Worm (Caenorhabditis elegans) whole organism, mixed stage, embryonic: ENCODE data around the gene Y116F11B.2.

Experiments
- ceh-83 ChIP-seq: fragments of 200-800 bp; sonication (Bioruptor generic); optimal IDR thresholded peaks from 2 replicates; lab custom pipeline; 2018; ENCODE audit warnings: mild to moderate bottlenecking, missing genetic modification characterization, missing compliant biosample characterization
- ces-1 ChIP-seq: fragments of 150-350 bp; optimal IDR thresholded peaks from 2 replicates; lab custom pipeline; 2014; ENCODE audit warnings: missing biosample characterization, missing genetic modification reagents, missing genetic modification characterization
- nhr-2 ChIP-seq: fragments of 150-350 bp; optimal IDR thresholded peaks from 2 replicates; lab custom pipeline; 2014; ENCODE audit warnings: missing biosample characterization, missing genetic modification characterization
- sptf-1 ChIP-seq: sonication (generic microtip); optimal IDR thresholded peaks from 2 replicates; lab custom pipeline; 2017; ENCODE audit warnings: mild to moderate bottlenecking, missing genetic modification characterization, moderate library complexity, missing compliant biosample characterization
- unc-62 ChIP-seq: fragments of 150-350 bp; optimal IDR thresholded peaks from 2 replicates; lab custom pipeline; 2014; ENCODE audit warnings: missing biosample characterization, missing genetic modification reagents, missing genetic modification characterization

DNA sequence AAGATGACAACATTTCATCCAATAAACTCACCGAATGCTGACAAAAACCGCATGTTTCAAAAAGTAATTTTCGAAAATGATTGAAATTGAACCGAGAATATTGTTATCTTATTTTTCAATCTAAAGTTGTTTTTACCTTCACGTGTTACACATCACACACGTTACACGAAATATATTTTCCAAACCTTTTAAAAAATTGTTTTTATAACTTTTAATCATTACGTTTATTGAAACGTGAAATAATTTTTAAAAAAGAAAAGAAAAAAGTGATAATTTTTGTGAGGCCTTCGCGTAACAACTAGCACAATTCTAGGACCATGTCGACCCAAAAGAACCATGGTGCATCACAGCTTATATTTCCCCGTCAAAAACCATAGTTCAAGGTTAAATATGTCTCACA lies 6.0 kb downstream of the Y116F11B.2 start, which contains the start of gene M162.7:
- no peak for TF ChIP-seq unc-62
- TF ChIP-seq ceh-83 (GFP tag; lab: Kevin White, UChicago) = no peak
- no peak for TF ChIP-seq ces-1
- TF ChIP-seq sptf-1 (tag; lab: Kevin White, UChicago) = no peak
- no peak for TF ChIP-seq nhr-2 (tag; lab: Kevin White, UChicago)
